Worm (Caenorhabditis elegans) whole organism, L1 larva: ENCODE results near the gene F21C10.18.

Experiments used
- C04F5.9 ChIP-seq: sonication (generic microtip); optimal IDR thresholded peaks from 2 replicates; lab custom pipeline; 2016; ENCODE audit warnings: missing genetic modification characterization, missing compliant biosample characterization
- Y116A8C.19 ChIP-seq: sonication (generic microtip); optimal IDR thresholded peaks from 2 replicates; lab custom pipeline; 2016; ENCODE audit warnings: missing compliant biosample characterization, missing genetic modification characterization, borderline replicate concordance
- alr-1 ChIP-seq: fragments of 200-800 bp; sonication (Bioruptor generic); optimal IDR thresholded peaks from 2 replicates; lab custom pipeline; 2018; ENCODE audit warnings: borderline replicate concordance, mild to moderate bottlenecking, missing genetic modification characterization, missing compliant biosample characterization
- ama-1 ChIP-seq: fragments of 150-350 bp; optimal IDR thresholded peaks from 2 replicates; lab custom pipeline; 2014
- ceh-82 ChIP-seq, 3 experiments: fragments of 150-350 bp in 1 of 3; sonication (generic microtip) in 2 of 3; optimal IDR thresholded peaks; 2 replicates each; lab custom pipeline; 2014 to 2017; ENCODE audit warnings: missing biosample characterization in 3 of 3, missing genetic modification characterization in 3 of 3
- ceh-88 ChIP-seq: fragments of 200-800 bp; sonication (Bioruptor generic); IDR thresholded peaks from 2 replicates; pipeline ENCODE4 v1.3.6; 2022; ENCODE audit warnings: missing genetic modification characterization, missing compliant biosample characterization
- ceh-90 ChIP-seq: sonication (generic microtip); optimal IDR thresholded peaks from 2 replicates; lab custom pipeline; 2016; ENCODE audit warnings: missing genetic modification characterization, missing compliant biosample characterization
- ces-1 ChIP-seq: fragments of 150-350 bp; optimal IDR thresholded peaks from 2 replicates; lab custom pipeline; 2014; ENCODE audit warnings: missing biosample characterization, missing genetic modification reagents, missing genetic modification characterization
- dpl-1 ChIP-seq, 3 experiments: fragments of 150-350 bp in 2 of 3; sonication (generic microtip) in 1 of 3; optimal IDR thresholded peaks; 2 replicates each; lab custom pipeline; 2014 to 2017; ENCODE audit warnings: missing biosample characterization in 3 of 3, missing genetic modification characterization in 3 of 3, missing genetic modification reagents in 3 of 3
- dsc-1 ChIP-seq: sonication (generic microtip); optimal IDR thresholded peaks from 2 replicates; lab custom pipeline; 2016; ENCODE audit warnings: mild to moderate bottlenecking, missing genetic modification characterization, missing compliant biosample characterization
- egl-13 ChIP-seq: sonication (generic microtip); optimal IDR thresholded peaks from 2 replicates; lab custom pipeline; 2016; ENCODE audit warnings: missing genotype, missing genetic modification reagents, missing genetic modification characterization, missing compliant biosample characterization
- ets-5 ChIP-seq: fragments of 200-800 bp; sonication (Bioruptor generic); IDR thresholded peaks from 2 replicates; pipeline ENCODE4 v1.3.6; 2022; ENCODE audit warnings: missing genetic modification characterization, missing compliant biosample characterization
- fkh-10 ChIP-seq: sonication (generic microtip); optimal IDR thresholded peaks from 2 replicates; lab custom pipeline; 2017; ENCODE audit warnings: missing biosample characterization, missing genetic modification reagents, missing genetic modification characterization
- fkh-4 ChIP-seq: sonication (generic microtip); optimal IDR thresholded peaks from 2 replicates; lab custom pipeline; 2016; ENCODE audit warnings: missing compliant biosample characterization, missing genetic modification characterization, borderline replicate concordance
- fos-1 ChIP-seq: fragments of 150-350 bp; optimal IDR thresholded peaks from 2 replicates; lab custom pipeline; 2014; ENCODE audit warnings: missing biosample characterization, missing genetic modification characterization
- grh-1 ChIP-seq: fragments of 200-800 bp; sonication (Bioruptor generic); IDR thresholded peaks from 2 replicates; pipeline ENCODE4 v1.3.6; 2022; ENCODE audit warnings: missing genetic modification reagents, missing genetic modification characterization, missing compliant biosample characterization
- hlh-17 ChIP-seq: fragments of 200-800 bp; sonication (Bioruptor generic); optimal IDR thresholded peaks from 2 replicates; lab custom pipeline; 2018; ENCODE audit warnings: missing genetic modification characterization, mild to moderate bottlenecking, missing compliant biosample characterization, moderate library complexity, borderline replicate concordance
- hlh-4 ChIP-seq: sonication (generic microtip); optimal IDR thresholded peaks from 2 replicates; lab custom pipeline; 2016; ENCODE audit warnings: mild to moderate bottlenecking, missing genetic modification characterization, missing compliant biosample characterization
- hpl-2 ChIP-seq: fragments of 150-350 bp; optimal IDR thresholded peaks from 2 replicates; lab custom pipeline; 2014; ENCODE audit warnings: missing biosample characterization, missing genetic modification reagents, missing genetic modification characterization
- isw-1 ChIP-seq: fragments of 200-800 bp; sonication (Bioruptor generic); IDR thresholded peaks from 2 replicates; pipeline ENCODE4 v1.3.6; 2022; ENCODE audit warnings: missing genetic modification characterization, missing compliant biosample characterization
- jun-1 ChIP-seq: fragments of 150-350 bp; optimal IDR thresholded peaks from 2 replicates; lab custom pipeline; 2014; ENCODE audit warnings: missing biosample characterization, missing genetic modification reagents, missing genetic modification characterization
- lin-14 ChIP-seq: fragments of 200-800 bp; sonication (Bioruptor generic); optimal IDR thresholded peaks from 2 replicates; lab custom pipeline; 2018; ENCODE audit warnings: mild to moderate bottlenecking, missing genetic modification characterization, moderate library complexity, missing compliant biosample characterization
- lin-35 ChIP-seq, 2 experiments: fragments of 150-350 bp; optimal IDR thresholded peaks; 2 replicates each; lab custom pipeline; 2014; ENCODE audit warnings: missing biosample characterization in 2 of 2, missing genetic modification characterization in 2 of 2, missing genetic modification reagents in 2 of 2
- lin-39 ChIP-seq: fragments of 150-350 bp; optimal IDR thresholded peaks from 2 replicates; lab custom pipeline; 2014; ENCODE audit warnings: missing biosample characterization, missing genetic modification reagents, missing genetic modification characterization
- lsy-2 ChIP-seq, 2 experiments: fragments of 150-350 bp; optimal IDR thresholded peaks; 2 replicates each; lab custom pipeline; 2014; ENCODE audit warnings: missing biosample characterization in 2 of 2, missing genetic modification characterization in 2 of 2
- mab-9 ChIP-seq: fragments of 200-800 bp; sonication (Bioruptor generic); IDR thresholded peaks from 2 replicates; pipeline ENCODE4 v1.3.6; 2022; ENCODE audit warnings: missing genetic modification reagents, missing genetic modification characterization, missing compliant biosample characterization
- mdl-1 ChIP-seq, 2 experiments: fragments of 150-350 bp; optimal IDR thresholded peaks; 2 replicates each; lab custom pipeline; 2014 to 2017; ENCODE audit warnings: missing biosample characterization in 2 of 2, missing genetic modification characterization in 2 of 2, inconsistent platforms in 1 of 2
- mef-2 ChIP-seq: fragments of 150-350 bp; optimal IDR thresholded peaks from 2 replicates; lab custom pipeline; 2014; ENCODE audit warnings: missing biosample characterization, missing genetic modification characterization
- mep-1 ChIP-seq: fragments of 150-350 bp; optimal IDR thresholded peaks from 2 replicates; lab custom pipeline; 2014; ENCODE audit warnings: missing biosample characterization, missing genetic modification characterization
- nhr-12 ChIP-seq: sonication (generic microtip); optimal IDR thresholded peaks from 2 replicates; lab custom pipeline; 2017; ENCODE audit warnings: missing biosample characterization, missing genetic modification characterization
- nhr-19 ChIP-seq: fragments of 200-800 bp; sonication (Bioruptor generic); conservative IDR thresholded peaks from 2 replicates; pipeline ENCODE4 v1.3.6; 2022; ENCODE audit warnings: missing genetic modification characterization, missing compliant biosample characterization
- nhr-47 ChIP-seq: sonication (generic microtip); optimal IDR thresholded peaks from 2 replicates; lab custom pipeline; 2016; ENCODE audit warnings: mild to moderate bottlenecking, missing genetic modification characterization, moderate library complexity, missing compliant biosample characterization
- nhr-71 ChIP-seq: sonication (generic microtip); optimal IDR thresholded peaks from 2 replicates; lab custom pipeline; 2016; ENCODE audit warnings: mild to moderate bottlenecking, missing genetic modification characterization, moderate library complexity, missing compliant biosample characterization
- nhr-77 ChIP-seq: fragments of 150-350 bp; optimal IDR thresholded peaks from 2 replicates; lab custom pipeline; 2014; ENCODE audit warnings: missing biosample characterization, missing genetic modification characterization
- nhr-84 ChIP-seq: sonication (generic microtip); optimal IDR thresholded peaks from 2 replicates; lab custom pipeline; 2017; ENCODE audit warnings: missing biosample characterization, missing genetic modification characterization
- nhr-85 ChIP-seq: sonication (generic microtip); peaks from one replicate; lab custom pipeline; 2016; ENCODE audit warnings: missing genetic modification characterization, inconsistent platforms, missing compliant biosample characterization
- nhr-90 ChIP-seq: sonication (generic microtip); optimal IDR thresholded peaks from 2 replicates; lab custom pipeline; 2016; ENCODE audit warnings: mild to moderate bottlenecking, missing genetic modification characterization, missing compliant biosample characterization; ENCODE audit not compliant: poor library complexity
- pag-3 ChIP-seq: sonication (generic microtip); optimal IDR thresholded peaks from 2 replicates; lab custom pipeline; 2017; ENCODE audit warnings: missing genetic modification characterization, mild to moderate bottlenecking, missing compliant biosample characterization, antibody characterized with exemption, borderline replicate concordance; ENCODE audit not compliant: insufficient read depth
- rnt-1 ChIP-seq: sonication (generic microtip); optimal IDR thresholded peaks from 2 replicates; lab custom pipeline; 2016; ENCODE audit warnings: mild to moderate bottlenecking, missing genetic modification characterization, moderate library complexity, missing compliant biosample characterization
- skn-1 ChIP-seq: fragments of 150-350 bp; optimal IDR thresholded peaks from 2 replicates; lab custom pipeline; 2014; ENCODE audit warnings: missing biosample characterization, missing genetic modification characterization
- snpc-4 ChIP-seq: fragments of 150-350 bp; optimal IDR thresholded peaks from 2 replicates; lab custom pipeline; 2014; ENCODE audit warnings: missing biosample characterization, missing genetic modification characterization
- sup-37 ChIP-seq: fragments of 200-800 bp; sonication (Bioruptor generic); optimal IDR thresholded peaks from 2 replicates; lab custom pipeline; 2018; ENCODE audit warnings: mild to moderate bottlenecking, missing genetic modification characterization, missing compliant biosample characterization
- swsn-7 ChIP-seq: sonication (generic microtip); optimal IDR thresholded peaks from 2 replicates; lab custom pipeline; 2016; ENCODE audit warnings: missing genetic modification characterization, missing compliant biosample characterization
- unc-130 ChIP-seq: fragments of 150-350 bp; optimal IDR thresholded peaks from 2 replicates; lab custom pipeline; 2017; ENCODE audit warnings: missing biosample characterization, missing genetic modification characterization, inconsistent platforms
- unc-30 ChIP-seq: sonication (generic microtip); optimal IDR thresholded peaks from 2 replicates; lab custom pipeline; 2017; ENCODE audit warnings: missing biosample characterization, missing genetic modification characterization
- unc-62 ChIP-seq: fragments of 150-350 bp; optimal IDR thresholded peaks from 2 replicates; lab custom pipeline; 2014; ENCODE audit warnings: missing biosample characterization, missing genetic modification reagents, missing genetic modification characterization
- unc-86 ChIP-seq: sonication (generic microtip); optimal IDR thresholded peaks from 2 replicates; lab custom pipeline; 2016; ENCODE audit warnings: missing genetic modification characterization, missing compliant biosample characterization
- xbp-1 ChIP-seq: sonication (generic microtip); optimal IDR thresholded peaks from 2 replicates; lab custom pipeline; 2016; ENCODE audit warnings: missing genetic modification characterization, missing compliant biosample characterization
- zip-4 ChIP-seq: fragments of 200-800 bp; sonication (Bioruptor generic); optimal IDR thresholded peaks from 2 replicates; lab custom pipeline; 2018; ENCODE audit warnings: mild to moderate bottlenecking, missing genetic modification characterization, moderate library complexity, missing compliant biosample characterization

F21C10.18 gene

DNA sequence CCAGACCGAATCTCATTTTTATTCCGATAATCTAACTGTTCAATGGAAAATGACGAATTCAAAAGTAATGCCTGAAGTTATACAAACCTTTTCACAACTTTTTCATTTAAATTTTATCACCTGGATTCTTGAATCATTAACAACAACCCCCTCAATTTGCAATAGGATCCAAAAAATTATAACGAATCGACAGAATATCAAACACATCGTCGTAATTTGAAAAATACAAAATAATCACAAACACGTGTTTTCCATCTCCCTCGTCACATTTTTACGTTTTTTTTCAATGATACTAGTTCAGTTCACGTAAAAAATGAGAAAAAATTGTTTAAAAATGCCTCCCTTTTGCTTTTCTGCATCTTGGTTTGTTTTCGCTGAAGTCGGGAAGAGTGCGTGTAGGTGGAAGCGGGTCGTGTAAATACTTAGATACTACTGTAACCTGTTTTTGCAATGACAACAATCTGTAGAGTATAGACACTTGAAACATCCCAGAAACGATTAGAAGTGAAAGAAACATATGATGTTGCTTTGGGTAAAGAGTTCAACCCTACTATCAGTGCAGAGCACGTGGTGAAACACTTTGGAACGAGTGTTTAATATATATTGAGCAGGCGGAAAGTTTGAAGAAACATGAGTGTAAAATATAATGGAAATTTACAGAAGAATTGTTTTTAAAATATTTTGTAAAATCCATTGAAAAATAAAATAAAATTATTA, 34.8 kb upstream of the F21C10.18 start, which contains the start of gene oac-50 (continued):
- TF ChIP-seq nhr-12 (tag; lab: Kevin White, UChicago) (no peak), swsn-7 (tag; lab: Kevin White, UChicago) (no peak), fkh-10 (no peak), jun-1 (tag; lab: Kevin White, UChicago) (no peak), lin-35 (GFP tag; optimal IDR thresholded peaks at IDR 0.05; lab: Kevin White, UChicago) (peak in 1 of 2 experiments; percentile 12), mdl-1 (tag; optimal IDR thresholded peaks at IDR 0.05; lab: Kevin White, UChicago) (peak in 1 of 2 experiments; percentile 22), nhr-77 (no peak), egl-13 (tag; lab: Kevin White, UChicago) (no peak), skn-1 (tag; lab: Kevin White, UChicago) (no peak), lsy-2 (tag; optimal IDR thresholded peaks at IDR 0.05; lab: Kevin White, UChicago) (peak in 1 of 2 experiments; percentile 24), sup-37 (GFP tag; lab: Kevin White, UChicago) (no peak)

DNA sequence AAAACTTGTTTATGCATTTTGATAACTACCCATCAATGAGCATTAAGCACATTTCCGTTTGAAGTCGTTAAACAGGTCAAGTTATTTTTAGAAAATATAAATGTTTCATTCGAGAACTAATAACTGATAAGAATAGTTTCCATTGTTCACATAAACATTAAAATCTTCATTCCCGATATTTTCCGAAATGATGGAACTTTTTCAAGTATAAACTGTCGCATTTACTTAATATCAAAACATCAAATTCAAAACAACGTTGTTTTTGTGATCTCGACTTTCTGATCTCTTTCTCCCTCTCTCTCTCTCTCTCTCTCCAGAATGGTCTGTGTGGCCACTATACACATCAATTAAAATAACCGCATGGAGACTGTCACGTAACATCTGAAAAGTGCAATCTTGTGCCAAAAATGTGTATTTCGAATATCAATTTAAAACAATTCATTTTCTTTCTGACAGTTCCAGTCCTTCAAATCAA, 33.9 kb upstream of the F21C10.18 start:
- TF ChIP-seq mef-2 (tag; lab: Kevin White, UChicago) (no peak), unc-62 (GFP tag; lab: Kevin White, UChicago) (no peak), pag-3 (tag; lab: Kevin White, UChicago) (no peak), swsn-7 (tag; lab: Kevin White, UChicago) (no peak), fos-1 (tag; lab: Kevin White, UChicago) (no peak), lin-39 (no peak), nhr-85 (tag; lab: Kevin White, UChicago) (peak; percentile 68), mep-1 (peak; percentile 24), nhr-19 (peak; percentile 21), isw-1 (no peak), lin-14 (peak; percentile 17), dsc-1 (no peak), nhr-71 (tag; lab: Kevin White, UChicago) (peak; percentile 38), ama-1 (lab: Kevin White, UChicago) (peak; percentile 64), unc-130 (tag; lab: Kevin White, UChicago) (no peak), C04F5.9 (no peak), nhr-84 (tag; lab: Kevin White, UChicago) (no peak), hlh-4 (tag; lab: Kevin White, UChicago) (no peak), alr-1 (tag; lab: Kevin White, UChicago) (no peak), dpl-1 (GFP tag; optimal IDR thresholded peaks at IDR 0.05; lab: Kevin White, UChicago) (no peak), zip-4 (GFP tag; lab: Kevin White, UChicago) (no peak), ets-5 (GFP tag; lab: Robert Waterston, UW) (no peak), ces-1 (GFP tag; lab: Kevin White, UChicago) (no peak), rnt-1 (no peak), unc-86 (tag; lab: Kevin White, UChicago) (no peak), unc-30 (tag; lab: Kevin White, UChicago) (no peak), nhr-47 (peak; percentile 19), ceh-82 (tag; optimal IDR thresholded peaks at IDR 0.05; lab: Kevin White, UChicago) (no peak), ceh-88 (GFP tag; lab: Robert Waterston, UW) (no peak), lsy-2 (tag; optimal IDR thresholded peaks at IDR 0.05; lab: Kevin White, UChicago) (peak in 1 of 2 experiments; percentile 40), nhr-77 (no peak), mab-9 (no peak), xbp-1 (no peak), Y116A8C.19 (tag; lab: Kevin White, UChicago) (no peak), hpl-2 (no peak), grh-1 (GFP tag; lab: Robert Waterston, UW) (no peak), fkh-4 (tag; lab: Kevin White, UChicago) (no peak), snpc-4 (tag; lab: Kevin White, UChicago) (no peak), mdl-1 (tag; optimal IDR thresholded peaks at IDR 0.05; lab: Kevin White, UChicago) (no peak), ceh-90 (tag; lab: Kevin White, UChicago) (no peak), nhr-90 (tag; lab: Kevin White, UChicago) (peak; percentile 15), sup-37 (GFP tag; lab: Kevin White, UChicago) (no peak), hlh-17 (no peak)
